Worm (Caenorhabditis elegans) whole organism, L2 larva: ENCODE results near the gene W07E11.1.
A peak's percentile ranks its signal among the peaks of the same experiment; 100 is the strongest.

Experiments
- C34F6.9 ChIP-seq: fragments of 150-350 bp; optimal IDR thresholded peaks from 2 replicates; lab custom pipeline; 2014; ENCODE audit warnings: missing biosample characterization, missing genetic modification characterization
- F13H6.1 ChIP-seq: sonication (generic microtip); optimal IDR thresholded peaks from 2 replicates; lab custom pipeline; 2016; ENCODE audit warnings: missing genetic modification characterization, missing compliant biosample characterization
- R02D3.7 ChIP-seq: fragments of 150-350 bp; optimal IDR thresholded peaks from 2 replicates; lab custom pipeline; 2014; ENCODE audit warnings: missing biosample characterization, missing genetic modification characterization
- Y55F3AM.14 ChIP-seq: fragments of 200-800 bp; sonication (Bioruptor generic); optimal IDR thresholded peaks from 2 replicates; lab custom pipeline; 2018; ENCODE audit warnings: mild to moderate bottlenecking, missing genetic modification characterization, missing compliant biosample characterization
- ZK546.5 ChIP-seq: sonication (generic microtip); optimal IDR thresholded peaks from 2 replicates; lab custom pipeline; 2017; ENCODE audit warnings: missing biosample characterization, missing genetic modification characterization
- alr-1 ChIP-seq: fragments of 150-350 bp; optimal IDR thresholded peaks from 2 replicates; lab custom pipeline; 2014; ENCODE audit warnings: missing biosample characterization, missing genetic modification characterization
- ama-1 ChIP-seq: fragments of 150-350 bp; optimal IDR thresholded peaks from 2 replicates; lab custom pipeline; 2018; ENCODE audit warnings: inconsistent platforms
- blmp-1 ChIP-seq: sonication (generic microtip); optimal IDR thresholded peaks from 2 replicates; lab custom pipeline; 2017; ENCODE audit warnings: missing genetic modification characterization, mild to moderate bottlenecking, missing compliant biosample characterization, antibody characterized with exemption, moderate library complexity; ENCODE audit not compliant: insufficient read depth
- ceh-16 ChIP-seq: fragments of 150-350 bp; optimal IDR thresholded peaks from 2 replicates; lab custom pipeline; 2014; ENCODE audit warnings: missing biosample characterization, missing genetic modification characterization
- ceh-82 ChIP-seq: fragments of 150-350 bp; optimal IDR thresholded peaks from 2 replicates; lab custom pipeline; 2014; ENCODE audit warnings: missing biosample characterization, missing genetic modification characterization
- crh-2 ChIP-seq: sonication (generic microtip); optimal IDR thresholded peaks from 2 replicates; lab custom pipeline; 2017; ENCODE audit warnings: missing biosample characterization, missing genetic modification characterization
- dmd-4 ChIP-seq: sonication (generic microtip); optimal IDR thresholded peaks from 2 replicates; lab custom pipeline; 2017; ENCODE audit warnings: missing biosample characterization, missing genetic modification characterization
- egl-27 ChIP-seq: sonication (generic microtip); optimal IDR thresholded peaks from 3 replicates; lab custom pipeline; 2017; ENCODE audit warnings: missing biosample characterization, missing genetic modification reagents, missing genetic modification characterization
- elt-3 ChIP-seq: sonication (generic microtip); optimal IDR thresholded peaks from 2 replicates; lab custom pipeline; 2017; ENCODE audit warnings: missing biosample characterization, missing genetic modification characterization
- fos-1 ChIP-seq: fragments of 150-350 bp; optimal IDR thresholded peaks from 2 replicates; lab custom pipeline; 2014; ENCODE audit warnings: missing biosample characterization, missing genetic modification characterization
- lin-11 ChIP-seq: fragments of 150-350 bp; sonication (generic microtip); optimal IDR thresholded peaks from 2 replicates; lab custom pipeline; 2014; ENCODE audit warnings: missing biosample characterization, missing genetic modification characterization, inconsistent platforms, mixed read lengths
- lin-13 ChIP-seq: fragments of 150-350 bp; optimal IDR thresholded peaks from 2 replicates; lab custom pipeline; 2014; ENCODE audit warnings: missing biosample characterization, missing genetic modification reagents, missing genetic modification characterization
- lsy-2 ChIP-seq, 2 experiments: fragments of 150-350 bp in 1 of 2; sonication (generic microtip) in 1 of 2; optimal IDR thresholded peaks; 2 replicates each; lab custom pipeline; 2014 to 2017; ENCODE audit warnings: missing biosample characterization in 2 of 2, missing genetic modification characterization in 2 of 2
- mab-5 ChIP-seq: fragments of 150-350 bp; optimal IDR thresholded peaks from 2 replicates; lab custom pipeline; 2014; ENCODE audit warnings: missing biosample characterization, missing genetic modification characterization
- mdl-1 ChIP-seq, 2 experiments: fragments of 150-350 bp in 1 of 2; sonication (generic microtip) in 1 of 2; optimal IDR thresholded peaks; 2 replicates each; lab custom pipeline; 2017; ENCODE audit warnings: missing biosample characterization in 2 of 2, missing genetic modification characterization in 2 of 2
- nhr-10 ChIP-seq: sonication (generic microtip); optimal IDR thresholded peaks from 2 replicates; lab custom pipeline; 2017; ENCODE audit warnings: missing biosample characterization, missing genetic modification characterization
- nhr-11 ChIP-seq: fragments of 150-350 bp; optimal IDR thresholded peaks from 2 replicates; lab custom pipeline; 2014; ENCODE audit warnings: missing biosample characterization, missing genetic modification characterization
- nhr-129 ChIP-seq: fragments of 150-350 bp; optimal IDR thresholded peaks from 2 replicates; lab custom pipeline; 2014; ENCODE audit warnings: missing biosample characterization, missing genetic modification characterization
- nhr-23 ChIP-seq: fragments of 150-350 bp; optimal IDR thresholded peaks from 2 replicates; lab custom pipeline; 2014; ENCODE audit warnings: missing biosample characterization, missing genetic modification reagents, missing genetic modification characterization
- nhr-237 ChIP-seq: fragments of 150-350 bp; optimal IDR thresholded peaks from 2 replicates; lab custom pipeline; 2014; ENCODE audit warnings: missing biosample characterization, missing genetic modification characterization
- nhr-6 ChIP-seq: fragments of 150-350 bp; optimal IDR thresholded peaks from 2 replicates; lab custom pipeline; 2014; ENCODE audit warnings: missing biosample characterization, missing genetic modification characterization
- nhr-77 ChIP-seq: fragments of 150-350 bp; optimal IDR thresholded peaks from 2 replicates; lab custom pipeline; 2014; ENCODE audit warnings: missing biosample characterization, missing genetic modification characterization
- peb-1 ChIP-seq: fragments of 150-350 bp; optimal IDR thresholded peaks from 2 replicates; lab custom pipeline; 2014; ENCODE audit warnings: missing biosample characterization, missing genetic modification characterization
- sem-4 ChIP-seq: fragments of 150-350 bp; optimal IDR thresholded peaks from 2 replicates; lab custom pipeline; 2014; ENCODE audit warnings: missing biosample characterization, missing genetic modification reagents, missing genetic modification characterization
- skn-1 ChIP-seq: sonication (generic microtip); optimal IDR thresholded peaks from 2 replicates; lab custom pipeline; 2017; ENCODE audit warnings: missing biosample characterization, missing genetic modification characterization
- sma-9 ChIP-seq, 2 experiments: fragments of 150-350 bp in 1 of 2; sonication (generic microtip) in 1 of 2; optimal IDR thresholded peaks; 2 replicates each; lab custom pipeline; 2014 to 2016; ENCODE audit warnings: missing genetic modification characterization in 2 of 2, mild to moderate bottlenecking in 1 of 2, missing biosample characterization in 1 of 2, missing compliant biosample characterization in 1 of 2, missing genetic modification reagents in 1 of 2, moderate library complexity in 1 of 2
- unc-39 ChIP-seq: fragments of 150-350 bp; optimal IDR thresholded peaks from 2 replicates; lab custom pipeline; 2014; ENCODE audit warnings: missing biosample characterization, missing genetic modification characterization
- unc-55 ChIP-seq: fragments of 150-350 bp; sonication (generic microtip); optimal IDR thresholded peaks from 3 replicates; lab custom pipeline; 2014; ENCODE audit warnings: missing biosample characterization, missing genetic modification reagents, missing genetic modification characterization
- unc-62 ChIP-seq: fragments of 150-350 bp; optimal IDR thresholded peaks from 2 replicates; lab custom pipeline; 2014; ENCODE audit warnings: missing biosample characterization, missing genetic modification reagents, missing genetic modification characterization
- zag-1 ChIP-seq: fragments of 150-350 bp; optimal IDR thresholded peaks from 2 replicates; lab custom pipeline; 2014; ENCODE audit warnings: missing biosample characterization, missing genetic modification characterization
- ztf-1 ChIP-seq: fragments of 200-800 bp; sonication (Bioruptor generic); conservative IDR thresholded peaks from 2 replicates; pipeline ENCODE4 v1.3.6; 2022; ENCODE audit warnings: missing genetic modification characterization, missing compliant biosample characterization
- ztf-4 ChIP-seq: fragments of 150-350 bp; optimal IDR thresholded peaks from 2 replicates; lab custom pipeline; 2014; ENCODE audit warnings: missing biosample characterization, missing genetic modification characterization

Gene W07E11.1

ce11 chrX:10058332-10058731 lies 26.1 kb upstream of the W07E11.1 start, which contains the start of gene ZC373.2:
Gene ZC373.2, minus strand, starts transcription at chrX:10058432.
- TF ChIP-seq crh-2 (tag; lab: Kevin White, UChicago) = no peak
- TF ChIP-seq elt-3 = no peak
- TF ChIP-seq nhr-237 (tag; lab: Kevin White, UChicago) = no peak
- no peak for TF ChIP-seq nhr-129 (tag; lab: Kevin White, UChicago)
- TF ChIP-seq unc-55 = no peak
- TF ChIP-seq alr-1 = no peak
- no peak for TF ChIP-seq lsy-2 (tag; optimal IDR thresholded peaks at IDR 0.05; lab: Kevin White, UChicago)
- TF ChIP-seq mdl-1 (tag; optimal IDR thresholded peaks at IDR 0.05; lab: Kevin White, UChicago) = no peak
- no peak for TF ChIP-seq skn-1 (tag; lab: Kevin White, UChicago)
- TF ChIP-seq ceh-16 (tag; lab: Kevin White, UChicago) = no peak
- TF ChIP-seq fos-1 (tag; lab: Kevin White, UChicago) = no peak
- no peak for TF ChIP-seq unc-62 (GFP tag; lab: Kevin White, UChicago)
- TF ChIP-seq nhr-23 (tag; lab: Kevin White, UChicago) = no peak
- TF ChIP-seq ztf-1 (GFP tag; lab: Robert Waterston, UW) = no peak

ce11 chrX:10060475-10061011 lies 23.9 kb upstream of the W07E11.1 start, which contains the start of gene ZC373.3:
Gene ZC373.3, plus strand, starts transcription at chrX:10060525.
- no peak for TF ChIP-seq ztf-4 (tag; lab: Kevin White, UChicago)
- TF ChIP-seq lin-13 (GFP tag; lab: Kevin White, UChicago) = no peak
- no peak for TF ChIP-seq ama-1 (lab: Kevin White, UChicago)
- TF ChIP-seq unc-62 (GFP tag; lab: Kevin White, UChicago) = no peak
- TF ChIP-seq dmd-4 (tag; lab: Kevin White, UChicago) = no peak
- TF ChIP-seq elt-3 = no peak
- no peak for TF ChIP-seq nhr-23 (tag; lab: Kevin White, UChicago)
- TF ChIP-seq nhr-237 (tag; lab: Kevin White, UChicago) = no peak
- no peak for TF ChIP-seq ZK546.5 (tag; lab: Kevin White, UChicago)
- no peak for TF ChIP-seq ceh-16 (tag; lab: Kevin White, UChicago)
- no peak for TF ChIP-seq F13H6.1 (tag; lab: Kevin White, UChicago)

DNA sequence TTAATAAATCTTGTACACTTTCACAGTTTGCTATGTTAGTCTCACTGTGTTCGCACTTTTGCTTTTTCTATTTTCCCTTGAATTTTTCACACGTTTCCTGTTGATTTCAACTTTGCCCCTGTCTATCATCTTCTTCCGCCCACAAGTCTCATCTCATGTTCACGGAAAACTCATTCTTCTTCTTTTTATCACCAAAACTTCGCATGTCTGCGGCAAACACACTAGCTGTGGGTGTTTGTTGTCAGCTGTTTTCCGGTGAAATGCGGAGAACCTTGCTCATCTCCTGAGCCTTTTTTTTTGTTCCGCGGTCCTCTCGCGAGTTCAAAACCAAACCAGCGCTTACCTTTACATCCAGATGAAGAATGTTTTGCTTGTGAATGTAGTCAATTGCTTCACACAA lies 16.0 kb upstream of the W07E11.1 start:
- TF ChIP-seq R02D3.7 (tag; lab: Kevin White, UChicago) = no peak
- no peak for TF ChIP-seq nhr-6 (tag; lab: Kevin White, UChicago)
- no peak for TF ChIP-seq unc-62 (GFP tag; lab: Kevin White, UChicago)
- TF ChIP-seq sma-9 (GFP tag; optimal IDR thresholded peaks at IDR 0.05; lab: Kevin White, UChicago) = peak; percentile 28
- no peak for TF ChIP-seq sma-9 (tag; optimal IDR thresholded peaks at IDR 0.05; lab: Kevin White, UChicago)
- no peak for TF ChIP-seq ceh-82
- no peak for TF ChIP-seq elt-3
- no peak for TF ChIP-seq blmp-1
- TF ChIP-seq F13H6.1 (tag; lab: Kevin White, UChicago) = peak; percentile 45
- no peak for TF ChIP-seq C34F6.9 (tag; lab: Kevin White, UChicago)
- TF ChIP-seq nhr-23 (tag; lab: Kevin White, UChicago) = no peak
- TF ChIP-seq Y55F3AM.14 = no peak
- TF ChIP-seq nhr-129 (tag; lab: Kevin White, UChicago) = peak; percentile 37
- no peak for TF ChIP-seq zag-1
- no peak for TF ChIP-seq egl-27 (tag; lab: Kevin White, UChicago)
- TF ChIP-seq nhr-10 (tag; lab: Kevin White, UChicago) = no peak
- TF ChIP-seq unc-39 = no peak
- no peak for TF ChIP-seq alr-1
- no peak for TF ChIP-seq mab-5 (tag; lab: Kevin White, UChicago)
- TF ChIP-seq, all 48 proteins: peak for 3

DNA sequence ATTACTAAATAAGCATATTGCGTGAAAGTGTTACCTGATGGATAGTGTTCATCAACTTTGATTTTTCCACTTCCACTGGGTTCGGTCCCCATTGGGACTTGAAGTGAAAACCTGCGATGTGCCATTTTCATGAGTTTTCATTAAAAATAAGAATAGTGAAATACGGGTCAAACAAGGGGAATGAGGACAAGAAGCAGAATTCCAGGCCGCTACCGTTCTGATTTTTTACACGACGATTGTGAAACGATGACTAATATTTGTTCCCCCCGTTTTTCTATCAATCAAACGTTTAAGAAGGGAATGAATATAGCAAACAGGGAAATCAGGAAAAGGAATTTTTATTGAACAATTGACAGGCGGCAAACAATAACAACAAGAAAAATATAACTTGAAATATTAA lies 14.7 kb upstream of the W07E11.1 start, which contains the start of gene mlck-1:
Gene mlck-1, minus strand, starts transcription at position 101 of the 400 bp plus-strand sequence.
- TF ChIP-seq peb-1 (tag; lab: Kevin White, UChicago) (no peak), mdl-1 (tag; optimal IDR thresholded peaks at IDR 0.05; lab: Kevin White, UChicago) (no peak), lin-13 (GFP tag; lab: Kevin White, UChicago) (no peak), nhr-11 (tag; lab: Kevin White, UChicago) (no peak), sem-4 (tag; lab: Kevin White, UChicago) (no peak), lin-11 (tag; lab: Kevin White, UChicago) (no peak), nhr-77 (tag; lab: Kevin White, UChicago) (no peak)
